Worm (Caenorhabditis elegans): ENCODE measurements around the gene srx-51.

- TF ChIP-seq unc-62 (GFP tag; optimal IDR thresholded peaks at IDR 0.05), result no peak
- TF ChIP-seq snpc-4 (tag; optimal IDR thresholded peaks at IDR 0.05), result no peak
- no peak for TF ChIP-seq lsy-2 (tag; optimal IDR thresholded peaks at IDR 0.05)
- TF ChIP-seq nhr-12 (tag; optimal IDR thresholded peaks at IDR 0.05), result no peak
- TF ChIP-seq tbx-8 (GFP tag; optimal IDR thresholded peaks at IDR 0.05), result no peak
- no peak for TF ChIP-seq elt-1 (tag; optimal IDR thresholded peaks at IDR 0.05; ENCODE audit: borderline replicate concordance, insufficient read depth)
- no peak for TF ChIP-seq unc-39 (tag; optimal IDR thresholded peaks at IDR 0.05)
Observed at ce11 chrV:15290995-15291394, 9.3 kb downstream of the srx-51 start, which contains the start of gene cyp-34A2.
